Worm (Caenorhabditis elegans) whole organism, early embryonic: Measurements from ENCODE around the gene cdh-12.

Experiments used
- ama-1 ChIP-seq: fragments of 150-350 bp; optimal IDR thresholded peaks from 2 replicates; lab custom pipeline; 2014
- ceh-13 ChIP-seq: fragments of 200-800 bp; sonication (Bioruptor generic); optimal IDR thresholded peaks from 2 replicates; lab custom pipeline; 2018; ENCODE audit warnings: mild to moderate bottlenecking, missing genetic modification characterization, missing compliant biosample characterization
- flt-1 ChIP-seq: fragments of 200-800 bp; sonication (Bioruptor generic); IDR thresholded peaks from 2 replicates; pipeline ENCODE4 v1.3.6; 2022; ENCODE audit warnings: missing genetic modification characterization, missing compliant biosample characterization
- hmbx-1 ChIP-seq: sonication (generic microtip); optimal IDR thresholded peaks from 2 replicates; lab custom pipeline; 2016; ENCODE audit warnings: mild to moderate bottlenecking, missing genetic modification characterization, missing compliant biosample characterization
- hnd-1 ChIP-seq: sonication (generic microtip); optimal IDR thresholded peaks from 2 replicates; lab custom pipeline; 2016; ENCODE audit warnings: missing genetic modification characterization, missing compliant biosample characterization
- scrt-1 ChIP-seq: fragments of 200-800 bp; sonication (Bioruptor generic); IDR thresholded peaks from 2 replicates; pipeline ENCODE4 v1.3.6; 2022; ENCODE audit warnings: missing genetic modification characterization, missing compliant biosample characterization
- tbx-11 ChIP-seq: fragments of 200-800 bp; sonication (Bioruptor generic); IDR thresholded peaks from 2 replicates; pipeline ENCODE4 v1.3.6; 2022; ENCODE audit warnings: missing genetic modification characterization, missing compliant biosample characterization
- tbx-37 ChIP-seq: fragments of 200-800 bp; sonication (Bioruptor generic); conservative IDR thresholded peaks from 2 replicates; pipeline ENCODE4 v1.3.6; 2022; ENCODE audit warnings: missing genetic modification reagents, missing genetic modification characterization, missing compliant biosample characterization
- tra-4 ChIP-seq: sonication (generic microtip); optimal IDR thresholded peaks from 2 replicates; lab custom pipeline; 2017; ENCODE audit warnings: missing genetic modification characterization, missing compliant biosample characterization

DNA sequence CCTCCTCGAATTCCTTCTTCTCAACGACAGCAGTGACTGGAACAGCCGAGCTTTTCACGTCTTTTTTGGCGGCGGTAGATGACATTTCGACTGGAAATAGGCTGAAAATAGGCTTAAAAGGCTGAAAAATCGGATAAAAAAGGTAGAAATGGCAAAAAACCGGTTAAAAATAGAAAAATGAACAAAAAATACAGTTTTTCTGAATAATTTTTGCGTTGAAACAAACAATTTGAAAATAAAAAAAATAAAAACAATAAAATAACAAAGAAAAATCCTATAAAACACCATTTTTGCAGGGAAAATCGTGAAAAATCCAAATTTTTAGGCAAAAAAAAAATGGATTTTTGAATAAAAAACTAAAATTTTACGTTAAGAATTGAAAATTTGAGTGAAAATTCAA, 44.3 kb downstream of the cdh-12 start, which contains the start of gene dss-1:
- TF ChIP-seq ama-1 (no peak), ceh-13 (no peak), flt-1 (GFP tag; lab: Robert Waterston, UW) (no peak), scrt-1 (GFP tag; lab: Robert Waterston, UW) (no peak), tra-4 (tag; lab: Kevin White, UChicago) (no peak), tbx-37 (GFP tag; lab: Robert Waterston, UW) (no peak), tbx-11 (GFP tag; lab: Robert Waterston, UW) (no peak), hmbx-1 (no peak), hnd-1 (no peak)
